Fruit fly (Drosophila melanogaster) whole organism, embryonic: Measurements from ENCODE around the gene mRpS7.

Experiments used
- Atf3 ChIP-seq: fragments of 200-800 bp; sonication (Bioruptor generic); optimal IDR thresholded peaks from 3 replicates; lab custom pipeline; 2016; ENCODE audit warnings: missing biosample characterization, missing genetic modification characterization
- Bgb ChIP-seq: fragments of 200-800 bp; sonication (Bioruptor generic); IDR thresholded peaks from 2 replicates; pipeline ENCODE4 v1.3.6; 2022; ENCODE audit warnings: missing biosample characterization, missing genetic modification characterization; ENCODE audit not compliant: partially characterized antibody
- CG10267 ChIP-seq: fragments of 200-800 bp; sonication (Bioruptor generic); optimal IDR thresholded peaks from 2 replicates; lab custom pipeline; 2018; ENCODE audit warnings: missing biosample characterization, mild to moderate bottlenecking, missing genetic modification characterization, moderate library complexity
- CG10366 ChIP-seq: fragments of 200-800 bp; sonication (Bioruptor generic); IDR thresholded peaks from 2 replicates; pipeline ENCODE4 v1.3.6; 2022; ENCODE audit warnings: missing biosample characterization, missing genetic modification characterization
- CG11085 ChIP-seq: fragments of 200-800 bp; sonication (Bioruptor generic); IDR thresholded peaks from 2 replicates; pipeline ENCODE4 v1.3.6; 2022; ENCODE audit warnings: missing biosample characterization, missing genetic modification characterization
- CG11247 ChIP-seq: fragments of 200-800 bp; sonication (Bioruptor generic); IDR thresholded peaks from 2 replicates; pipeline ENCODE4 v1.3.6; 2022; ENCODE audit warnings: missing biosample characterization, missing genetic modification characterization
- CG13287 ChIP-seq: fragments of 200-800 bp; sonication (Bioruptor generic); IDR thresholded peaks from 2 replicates; pipeline ENCODE4 v1.3.6; 2022; ENCODE audit warnings: missing biosample characterization, missing genetic modification characterization; ENCODE audit not compliant: partially characterized antibody
- CG13894 ChIP-seq: fragments of 200-800 bp; sonication (Bioruptor generic); optimal IDR thresholded peaks from 3 replicates; lab custom pipeline; 2018; ENCODE audit warnings: missing biosample characterization, mild to moderate bottlenecking, missing genetic modification characterization, moderate library complexity
- CG14860 ChIP-seq: fragments of 200-800 bp; sonication (Bioruptor generic); IDR thresholded peaks from 3 replicates; pipeline ENCODE4 v1.3.6; 2022; ENCODE audit warnings: missing biosample characterization, missing genetic modification characterization; ENCODE audit not compliant: partially characterized antibody
- CG15011 ChIP-seq: fragments of 200-800 bp; sonication (Bioruptor generic); optimal IDR thresholded peaks from 3 replicates; lab custom pipeline; 2018; ENCODE audit warnings: missing biosample characterization, mild to moderate bottlenecking, missing genetic modification characterization
- CG16813 ChIP-seq: fragments of 200-800 bp; sonication (Bioruptor generic); IDR thresholded peaks from 3 replicates; pipeline ENCODE4 v1.3.6; 2022; ENCODE audit warnings: missing biosample characterization, missing genetic modification characterization; ENCODE audit not compliant: partially characterized antibody
- CG32767 ChIP-seq: fragments of 200-800 bp; sonication (Bioruptor generic); IDR thresholded peaks from 2 replicates; pipeline ENCODE4 v1.3.6; 2022; ENCODE audit warnings: missing biosample characterization, missing genetic modification characterization
- CG3407 ChIP-seq: fragments of 200-800 bp; sonication (Bioruptor generic); optimal IDR thresholded peaks from 2 replicates; lab custom pipeline; 2018; ENCODE audit warnings: missing biosample characterization, mild to moderate bottlenecking, missing genetic modification characterization
- CG34224 ChIP-seq: fragments of 200-800 bp; sonication (Bioruptor generic); IDR thresholded peaks from 3 replicates; pipeline ENCODE4 v1.3.6; 2022; ENCODE audit warnings: missing biosample characterization, missing genetic modification characterization; ENCODE audit not compliant: partially characterized antibody
- CG34422 ChIP-seq: fragments of 200-800 bp; sonication (Bioruptor generic); IDR thresholded peaks from 3 replicates; pipeline ENCODE4 v1.3.6; 2022; ENCODE audit warnings: missing biosample characterization, missing genetic modification characterization
- CG3995 ChIP-seq: fragments of 200-800 bp; sonication (Bioruptor generic); optimal IDR thresholded peaks from 3 replicates; lab custom pipeline; 2016; ENCODE audit warnings: missing biosample characterization, missing genetic modification characterization
- CG4617 ChIP-seq: fragments of 200-800 bp; sonication (Bioruptor generic); optimal IDR thresholded peaks from 3 replicates; lab custom pipeline; 2016; ENCODE audit warnings: missing biosample characterization, missing genetic modification characterization, borderline replicate concordance
- CG6689 ChIP-seq: fragments of 200-800 bp; sonication (Bioruptor generic); IDR thresholded peaks from 2 replicates; pipeline ENCODE4 v1.3.6; 2022; ENCODE audit warnings: missing biosample characterization, missing genetic modification characterization
- Dll ChIP-seq: fragments of 200-800 bp; sonication (Bioruptor generic); IDR thresholded peaks from 4 replicates; pipeline ENCODE4 v1.3.6; 2022; ENCODE audit warnings: missing biosample characterization, missing genetic modification characterization; ENCODE audit not compliant: partially characterized antibody
- Doc3 ChIP-seq: fragments of 200-800 bp; sonication (Bioruptor generic); IDR thresholded peaks from 3 replicates; pipeline ENCODE4 v1.3.6; 2022; ENCODE audit warnings: missing biosample characterization, missing genetic modification characterization; ENCODE audit not compliant: partially characterized antibody
- HLH4C ChIP-seq: fragments of 200-800 bp; sonication (Bioruptor generic); IDR thresholded peaks from 3 replicates; pipeline ENCODE4 v1.3.6; 2022; ENCODE audit warnings: missing biosample characterization, missing genetic modification characterization; ENCODE audit not compliant: partially characterized antibody
- Hey ChIP-seq: fragments of 200-800 bp; sonication (Bioruptor generic); optimal IDR thresholded peaks from 3 replicates; lab custom pipeline; 2018; ENCODE audit warnings: missing biosample characterization, mild to moderate bottlenecking, missing genetic modification characterization
- HmgZ ChIP-seq: fragments of 200-800 bp; sonication (Bioruptor generic); optimal IDR thresholded peaks from 2 replicates; lab custom pipeline; 2018; ENCODE audit warnings: missing biosample characterization, mild to moderate bottlenecking, missing genetic modification characterization
- Scr ChIP-seq: fragments of 200-800 bp; sonication (Bioruptor generic); IDR thresholded peaks from 2 replicates; pipeline ENCODE4 v1.3.6; 2022; ENCODE audit warnings: missing biosample characterization, missing genetic modification characterization; ENCODE audit not compliant: partially characterized antibody
- Sry-δ ChIP-seq: fragments of 200-800 bp; sonication (Bioruptor generic); optimal IDR thresholded peaks from 2 replicates; lab custom pipeline; 2016; ENCODE audit warnings: missing biosample characterization, missing genetic modification characterization
- ara ChIP-seq: fragments of 200-800 bp; sonication (Bioruptor generic); IDR thresholded peaks from 2 replicates; pipeline ENCODE4 v1.3.6; 2022; ENCODE audit warnings: missing biosample characterization, missing genetic modification characterization
- az2 ChIP-seq: fragments of 200-800 bp; sonication (Bioruptor generic); optimal IDR thresholded peaks from 3 replicates; lab custom pipeline; 2016; ENCODE audit warnings: missing biosample characterization, missing genetic modification characterization
- bbx ChIP-seq: fragments of 200-800 bp; sonication (Bioruptor generic); IDR thresholded peaks from 2 replicates; pipeline ENCODE4 v1.3.6; 2022; ENCODE audit warnings: missing biosample characterization, missing genetic modification characterization; ENCODE audit not compliant: partially characterized antibody
- bcd ChIP-seq: fragments of 200-800 bp; sonication (Bioruptor generic); optimal IDR thresholded peaks from 2 replicates; lab custom pipeline; 2017; ENCODE audit warnings: missing biosample characterization, mild to moderate bottlenecking, missing genetic modification characterization
- corto ChIP-seq: fragments of 200-800 bp; sonication (Bioruptor generic); optimal IDR thresholded peaks from 2 replicates; lab custom pipeline; 2016; ENCODE audit warnings: missing biosample characterization, mild to moderate bottlenecking, missing genetic modification characterization, moderate library complexity
- da ChIP-seq: fragments of 200-800 bp; sonication (Bioruptor generic); optimal IDR thresholded peaks from 2 replicates; lab custom pipeline; 2016; ENCODE audit warnings: missing biosample characterization, missing genetic modification characterization
- dan ChIP-seq: fragments of 200-800 bp; sonication (Bioruptor generic); IDR thresholded peaks from 2 replicates; pipeline ENCODE4 v1.3.6; 2022; ENCODE audit warnings: missing biosample characterization, missing genetic modification characterization
- ftz-f1 ChIP-seq: fragments of 200-800 bp; sonication (Bioruptor generic); optimal IDR thresholded peaks from 2 replicates; lab custom pipeline; 2016; ENCODE audit warnings: missing biosample characterization, missing genetic modification characterization
- fu2 ChIP-seq: fragments of 200-800 bp; sonication (Bioruptor generic); optimal IDR thresholded peaks from 2 replicates; lab custom pipeline; 2016; ENCODE audit warnings: missing biosample characterization, missing genetic modification characterization
- gcm ChIP-seq: fragments of 200-800 bp; sonication (Bioruptor generic); optimal IDR thresholded peaks from 2 replicates; lab custom pipeline; 2019; ENCODE audit warnings: missing biosample characterization, mild to moderate bottlenecking, missing genetic modification characterization, moderate library complexity
- hb ChIP-seq: fragments of 200-800 bp; sonication (Bioruptor generic); IDR thresholded peaks from 3 replicates; pipeline ENCODE4 v1.3.6; 2022; ENCODE audit warnings: missing biosample characterization, missing genetic modification characterization; ENCODE audit not compliant: partially characterized antibody
- inv ChIP-seq: fragments of 200-800 bp; sonication (Bioruptor generic); IDR thresholded peaks from 2 replicates; pipeline ENCODE4 v1.3.6; 2022; ENCODE audit warnings: missing biosample characterization, missing genetic modification characterization; ENCODE audit not compliant: partially characterized antibody
- knrl ChIP-seq: fragments of 200-800 bp; sonication (Bioruptor generic); IDR thresholded peaks from 3 replicates; pipeline ENCODE4 v1.3.6; 2022; ENCODE audit warnings: missing biosample characterization, missing genetic modification characterization; ENCODE audit not compliant: partially characterized antibody
- lola ChIP-seq, 3 experiments: fragments of >200 bp in 2 of 3; fragments of 200-800 bp in 1 of 3; sonication (Bioruptor generic) in 1 of 3; optimal IDR thresholded peaks; 2 replicates each; lab custom pipeline; 2017 to 2019; ENCODE audit warnings: missing biosample characterization in 3 of 3, missing genetic modification characterization in 3 of 3, mild to moderate bottlenecking in 1 of 3, moderate library complexity in 1 of 3
- mld ChIP-seq: fragments of 200-800 bp; sonication (Bioruptor generic); IDR thresholded peaks from 3 replicates; pipeline ENCODE4 v1.3.6; 2022; ENCODE audit warnings: missing biosample characterization, missing genetic modification characterization; ENCODE audit not compliant: partially characterized antibody
- pum ChIP-seq: fragments of 200-800 bp; sonication (Bioruptor generic); optimal IDR thresholded peaks from 2 replicates; lab custom pipeline; 2016; ENCODE audit warnings: missing biosample characterization, missing genetic modification characterization
- ranshi ChIP-seq: fragments of 200-800 bp; sonication (Bioruptor generic); IDR thresholded peaks from 2 replicates; pipeline ENCODE4 v1.3.6; 2022; ENCODE audit warnings: missing biosample characterization, missing genetic modification characterization
- row ChIP-seq: fragments of 200-800 bp; sonication (Bioruptor generic); IDR thresholded peaks from 3 replicates; pipeline ENCODE4 v1.3.6; 2022; ENCODE audit warnings: missing biosample characterization, missing genetic modification characterization
- sens ChIP-seq: fragments of 200-800 bp; sonication (Bioruptor generic); peaks from one replicate; lab custom pipeline; 2016; ENCODE audit warnings: missing biosample characterization, missing genetic modification characterization
- unc-4 ChIP-seq: fragments of 200-800 bp; sonication (Bioruptor generic); IDR thresholded peaks from 2 replicates; pipeline ENCODE4 v1.3.6; 2022; ENCODE audit warnings: missing biosample characterization, missing genetic modification characterization; ENCODE audit not compliant: partially characterized antibody
- vnd ChIP-seq: fragments of 200-800 bp; sonication (Bioruptor generic); IDR thresholded peaks from 3 replicates; pipeline ENCODE4 v1.3.6; 2022; ENCODE audit warnings: missing biosample characterization, missing genetic modification characterization; ENCODE audit not compliant: partially characterized antibody
- vvl ChIP-seq: fragments of 200-800 bp; sonication (Bioruptor generic); IDR thresholded peaks from 2 replicates; pipeline ENCODE4 v1.3.6; 2022; ENCODE audit warnings: missing biosample characterization, missing genetic modification characterization
- zen2 ChIP-seq: fragments of 200-800 bp; sonication (Bioruptor generic); IDR thresholded peaks from 3 replicates; pipeline ENCODE4 v1.3.6; 2022; ENCODE audit warnings: missing biosample characterization, missing genetic modification characterization; ENCODE audit not compliant: partially characterized antibody

Gene mRpS7

dm6 chr2L:10405008-10405654 lies 18.7 kb downstream of the mRpS7 start, which contains the start of the genes CG17768, LSm-4 and Ir31a (continued):
- TF ChIP-seq row (GFP tag; lab: Robert Waterston, UW) (peak; percentile 54), bbx (GFP tag; lab: Robert Waterston, UW) (peak; percentile 82), Sry-δ (peak; percentile 72), CG34422 (GFP tag; lab: Robert Waterston, UW) (no peak), vnd (peak; percentile 59; the same call in 2 of the 3 replicates), hb (GFP tag; lab: Robert Waterston, UW) (peak; percentile 68), Scr (GFP tag; lab: Robert Waterston, UW) (peak; percentile 87), CG15011 (no peak), CG4617 (GFP tag; lab: Kevin White, UChicago) (peak; percentile 40), inv (GFP tag; lab: Robert Waterston, UW) (peak; percentile 60), ranshi (no peak), HLH4C (GFP tag; lab: Robert Waterston, UW) (peak; percentile 70), Atf3 (GFP tag; lab: Kevin White, UChicago) (no peak), CG11085 (no peak), Doc3 (peak; percentile 88), Dll (GFP tag; lab: Robert Waterston, UW) (peak; percentile 85), CG11247 (GFP tag; lab: Robert Waterston, UW) (no peak), Bgb (GFP tag; lab: Robert Waterston, UW) (peak; percentile 80), CG34224 (peak; percentile 85), zen2 (GFP tag; lab: Robert Waterston, UW) (peak; percentile 46; the same call in 1 of the 3 replicates), CG14860 (GFP tag; lab: Robert Waterston, UW) (peak; percentile 68), CG3995 (GFP tag; lab: Kevin White, UChicago) (peak; percentile 15), mld (GFP tag; lab: Robert Waterston, UW) (0 out of 3 replicates have a peak, but pooled peaks have one; percentile 59), vvl (GFP tag; lab: Robert Waterston, UW) (peak; percentile 84), unc-4 (peak; percentile 83), knrl (peak; percentile 81), sens (GFP tag; lab: Kevin White, UChicago) (peak; percentile 22), CG13287 (GFP tag; lab: Robert Waterston, UW) (peak; percentile 87), CG16813 (GFP tag; lab: Robert Waterston, UW) (peak; percentile 72), CG10267 (tag; lab: Kevin White, UChicago) (peak; percentile 1)
- TF ChIP-seq, all 482 proteins: peak for 46

- TF ChIP-seq CG3407 (GFP tag; lab: Kevin White, UChicago): peak; percentile 70
- peak; percentile 30 for TF ChIP-seq pum (GFP tag; lab: Kevin White, UChicago)
- peak; percentile 71 for TF ChIP-seq HmgZ
- no peak for TF ChIP-seq corto (GFP tag; lab: Kevin White, UChicago)
- no peak for TF ChIP-seq CG13894 (tag; lab: Kevin White, UChicago)
- TF ChIP-seq knrl: no peak; the same call in 2 of the 3 replicates
- TF ChIP-seq ftz-f1 (GFP tag; lab: Kevin White, UChicago): no peak
- no peak for TF ChIP-seq dan
- TF ChIP-seq gcm (GFP tag; lab: Kevin White, UChicago): no peak
- peak; percentile 61; the same call in 1 of the 2 replicates for TF ChIP-seq CG32767 (GFP tag; lab: Robert Waterston, UW)
- TF ChIP-seq Hey (tag; lab: Kevin White, UChicago): no peak
- peak in 1 of 3 experiments; percentile 36 for TF ChIP-seq lola (GFP tag; optimal IDR thresholded peaks at IDR 0.05; lab: Kevin White, UChicago)
- TF ChIP-seq az2 (GFP tag; lab: Kevin White, UChicago): peak; percentile 55
- peak; percentile 95 for TF ChIP-seq da (GFP tag; lab: Kevin White, UChicago)
- TF ChIP-seq CG10366: no peak; the same call in 1 of the 2 replicates
- peak; percentile 69 for TF ChIP-seq fu2 (GFP tag; lab: Kevin White, UChicago)
- TF ChIP-seq bcd (GFP tag; lab: Kevin White, UChicago): peak; percentile 89
- no peak for TF ChIP-seq ara (GFP tag; lab: Robert Waterston, UW)
- peak; percentile 59 for TF ChIP-seq CG6689 (GFP tag; lab: Robert Waterston, UW)
Measured at dm6 chr2L:10408122-10408576, 21.7 kb downstream of the mRpS7 start, which contains the start of the genes Ip259 and RpS27A. Gene Ip259, plus strand, starts transcription at chr2L:10408352. Gene RpS27A, plus strand, starts transcription at chr2L:10408352.
